Worm (Caenorhabditis elegans): ENCODE data around the gene C18B2.2.

C18B2.2 gene

ce11 chrX:3654623-3655022 lies 31.4 kb downstream of the C18B2.2 start, which contains the start of gene R11G1.11:
TSS of gene R11G1.11 (plus strand) at chrX:3654923.
- no peak for TF ChIP-seq nhr-27 (tag; optimal IDR thresholded peaks at IDR 0.05)
- TF ChIP-seq xnd-1 (tag; optimal IDR thresholded peaks at IDR 0.05) = no peak
- TF ChIP-seq ets-4 (GFP tag; optimal IDR thresholded peaks at IDR 0.05) = no peak
- TF ChIP-seq B0019.2 (GFP tag; conservative IDR thresholded peaks at IDR 0.05) = no peak
- no peak for TF ChIP-seq Y95B8A.8 (GFP tag; IDR thresholded peaks at IDR 0.05)
- no peak for TF ChIP-seq F55B11.4 (tag; optimal IDR thresholded peaks at IDR 0.05; ENCODE audit: borderline replicate concordance, insufficient read depth)
- TF ChIP-seq snpc-1.3 (tag; optimal IDR thresholded peaks at IDR 0.05; ENCODE audit: insufficient read depth) = no peak
- TF ChIP-seq unc-62 (GFP tag; optimal IDR thresholded peaks at IDR 0.05) = no peak
- TF ChIP-seq B0261.1 (tag; optimal IDR thresholded peaks at IDR 0.05) = no peak
- TF ChIP-seq mel-28 (tag; optimal IDR thresholded peaks at IDR 0.05; ENCODE audit: borderline replicate concordance) = no peak
- no peak for TF ChIP-seq F52B5.7 (tag; optimal IDR thresholded peaks at IDR 0.05)
- TF ChIP-seq Y79H2A.3 (GFP tag; conservative IDR thresholded peaks at IDR 0.05) = no peak
- no peak for TF ChIP-seq ztf-18 (tag; optimal IDR thresholded peaks at IDR 0.05)
- TF ChIP-seq F10E7.11 (tag; optimal IDR thresholded peaks at IDR 0.05) = no peak
- TF ChIP-seq attf-6 (GFP tag; IDR thresholded peaks at IDR 0.05) = no peak
- no peak for TF ChIP-seq Y53F4B.3 (GFP tag; IDR thresholded peaks at IDR 0.05)
- no peak for TF ChIP-seq bed-1 (GFP tag; IDR thresholded peaks at IDR 0.05)

ce11 chrX:3655972-3656371 lies 32.7 kb downstream of the C18B2.2 start, which contains the start of gene R11G1.7:
TSS of gene R11G1.7 (plus strand) at chrX:3656272.
- TF ChIP-seq bed-1 (GFP tag; IDR thresholded peaks at IDR 0.05) (no peak), efl-1 (GFP tag; optimal IDR thresholded peaks at IDR 0.05) (no peak), Y53F4B.3 (GFP tag; IDR thresholded peaks at IDR 0.05) (no peak), hlh-12 (tag; optimal IDR thresholded peaks at IDR 0.05) (no peak), mel-28 (tag; optimal IDR thresholded peaks at IDR 0.05; ENCODE audit: borderline replicate concordance) (no peak), Y95B8A.8 (GFP tag; IDR thresholded peaks at IDR 0.05) (no peak), let-526 (GFP tag; IDR thresholded peaks at IDR 0.05) (no peak), let-607 (tag; optimal IDR thresholded peaks at IDR 0.05) (no peak), K12H6.12 (tag; optimal IDR thresholded peaks at IDR 0.05) (no peak), Y53G8AR.9 (GFP tag; conservative IDR thresholded peaks at IDR 0.05) (no peak)

ce11 chrX:3659192-3659591 lies 35.9 kb downstream of the C18B2.2 start, which contains the start of gene R11G1.1:
TSS of gene R11G1.1 (plus strand) at chrX:3659492.
- TF ChIP-seq nfya-2 (GFP tag; IDR thresholded peaks at IDR 0.05) = no peak
- TF ChIP-seq hrde-1 (tag; optimal IDR thresholded peaks at IDR 0.05; ENCODE audit: borderline replicate concordance) = no peak

ce11 chrX:3668842-3669241 lies 45.6 kb downstream of the C18B2.2 start, which contains the start of gene snet-1:
TSS of gene snet-1 (minus strand) at chrX:3668942.
- no peak for TF ChIP-seq zfh-2 (GFP tag; conservative IDR thresholded peaks at IDR 0.05)
- TF ChIP-seq bed-2 (GFP tag; IDR thresholded peaks at IDR 0.05) = no peak
- TF ChIP-seq Y79H2A.3 (GFP tag; conservative IDR thresholded peaks at IDR 0.05) = no peak
- TF ChIP-seq lsy-27 (tag; optimal IDR thresholded peaks at IDR 0.05; ENCODE audit: borderline replicate concordance, insufficient read depth) = no peak
- TF ChIP-seq ceh-58 (GFP tag; IDR thresholded peaks at IDR 0.05) = no peak
- no peak for TF ChIP-seq T26A5.8 (tag; optimal IDR thresholded peaks at IDR 0.05)
- TF ChIP-seq attf-5 (GFP tag; optimal IDR thresholded peaks at IDR 0.05) = no peak
- no peak for TF ChIP-seq B0336.3 (GFP tag; IDR thresholded peaks at IDR 0.05)
- no peak for TF ChIP-seq C17E4.6 (GFP tag; IDR thresholded peaks at IDR 0.05)

Data from whole organism, young adult.